Fruit fly (Drosophila melanogaster) Kc167 (cell line): ENCODE data around the gene pxb.

Source experiments
- h ChIP-seq: fragments of >200 bp; optimal IDR thresholded peaks from 3 replicates; lab custom pipeline; 2018; ENCODE audit warnings: missing external identifiers
- insv ChIP-seq: fragments of >200 bp; optimal IDR thresholded peaks from 3 replicates; lab custom pipeline; 2018; ENCODE audit warnings: missing external identifiers

DNA sequence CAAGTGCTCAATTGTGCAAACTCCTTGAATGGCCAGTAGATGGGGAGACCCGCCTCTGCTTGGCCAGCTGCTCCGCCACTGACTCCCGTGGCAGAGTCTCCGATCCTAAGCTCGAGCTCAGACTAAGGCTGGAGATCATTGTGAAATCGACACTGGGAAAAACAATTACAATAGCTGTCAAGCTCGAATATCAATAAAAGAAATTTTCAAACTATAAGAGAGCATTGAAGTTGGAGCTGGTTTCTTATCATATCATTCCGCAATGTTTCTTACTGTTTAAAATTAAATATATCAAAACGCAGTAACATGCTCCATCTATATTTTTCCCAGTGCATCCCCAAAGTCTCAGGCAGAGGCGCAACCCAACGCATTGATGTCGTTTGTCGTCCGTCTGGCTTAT, 23.2 kb upstream of the pxb start:
- no peak for TF ChIP-seq h
- no peak for TF ChIP-seq insv (lab: Kevin White, UChicago)
